Fruit fly (Drosophila melanogaster): Measurements from ENCODE around the gene CG17260.

CG17260 gene

DNA sequence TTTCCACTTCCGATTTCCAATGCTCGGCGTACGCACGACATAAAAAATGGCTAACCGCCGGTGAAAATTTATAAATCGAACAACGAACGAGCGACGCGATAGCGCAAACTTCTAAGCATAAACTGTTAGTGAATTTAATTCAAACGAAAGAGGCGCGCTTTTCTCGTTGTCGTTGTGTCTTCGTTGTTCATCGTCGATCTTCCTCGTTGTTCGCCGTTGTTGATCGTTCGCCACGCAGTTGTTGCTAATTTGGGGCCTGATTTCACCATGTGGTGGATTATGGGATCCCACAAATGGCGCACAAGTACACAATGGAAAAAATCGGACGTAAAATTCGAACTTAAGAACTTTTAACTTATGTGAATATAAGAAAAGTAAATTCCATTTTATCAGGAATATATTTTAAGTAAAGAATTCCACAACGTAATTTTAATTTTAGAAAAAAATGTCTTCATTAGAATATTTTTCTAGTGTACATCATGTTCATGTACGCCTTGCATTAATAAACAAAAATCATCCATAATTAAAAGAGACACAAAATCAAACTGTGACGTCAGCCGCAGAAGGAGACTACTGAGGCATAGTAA lies 49.4 kb downstream of the CG17260 start (continued):
- TF ChIP-seq CG12155 (GFP tag; optimal IDR thresholded peaks at IDR 0.05) (peak; percentile 63), Jarid2 (GFP tag; optimal IDR thresholded peaks at IDR 0.05) (peak; percentile 42), Aef1 (GFP tag; IDR thresholded peaks at IDR 0.05) (peak; percentile 68), CG9797 (GFP tag; optimal IDR thresholded peaks at IDR 0.05) (no peak), CG2889 (GFP tag; IDR thresholded peaks at IDR 0.05) (no peak), CG14014 (GFP tag; IDR thresholded peaks at IDR 0.05) (peak; percentile 69), fd102C (GFP tag; optimal IDR thresholded peaks at IDR 0.05) (no peak), emc (GFP tag; optimal IDR thresholded peaks at IDR 0.05) (peak; percentile 8), Opbp (GFP tag; IDR thresholded peaks at IDR 0.05; ENCODE audit: partially characterized antibody) (no peak), chinmo (GFP tag; IDR thresholded peaks at IDR 0.05; ENCODE audit: partially characterized antibody) (no peak), mam (GFP tag; optimal IDR thresholded peaks at IDR 0.05) (peak; percentile 65), CG10462 (GFP tag; optimal IDR thresholded peaks at IDR 0.05) (no peak), CG4617 (GFP tag; optimal IDR thresholded peaks at IDR 0.05; ENCODE audit: borderline replicate concordance) (no peak), gsb (GFP tag; IDR thresholded peaks at IDR 0.05) (peak; percentile 63), gro (GFP tag; optimal IDR thresholded peaks at IDR 0.05) (peak; percentile 66), CG18764 (GFP tag; optimal IDR thresholded peaks at IDR 0.05) (peak; percentile 10), Mad (GFP tag; optimal IDR thresholded peaks at IDR 0.05) (peak; percentile 17), CG10959 (GFP tag; IDR thresholded peaks at IDR 0.05) (no peak), CG3838 (GFP tag; optimal IDR thresholded peaks at IDR 0.05) (peak; percentile 0), toy (GFP tag; IDR thresholded peaks at IDR 0.05) (no peak), fru (optimal IDR thresholded peaks at IDR 0.05) (no peak), Blimp-1 (GFP tag; optimal IDR thresholded peaks at IDR 0.05) (peak; percentile 71), trem (tag; optimal IDR thresholded peaks at IDR 0.05) (peak; percentile 24), ftz-f1 (GFP tag; optimal IDR thresholded peaks at IDR 0.05) (no peak), CG31388 (GFP tag; optimal IDR thresholded peaks at IDR 0.05) (no peak), Hr78 (GFP tag; optimal IDR thresholded peaks at IDR 0.05) (no peak), lbe (GFP tag; optimal IDR thresholded peaks at IDR 0.05) (no peak), inv (GFP tag; IDR thresholded peaks at IDR 0.05; ENCODE audit: partially characterized antibody) (no peak), Oaz (GFP tag; IDR thresholded peaks at IDR 0.05) (peak; percentile 57), Max (GFP tag; optimal IDR thresholded peaks at IDR 0.05) (peak; percentile 47), Dfd (GFP tag; optimal IDR thresholded peaks at IDR 0.05) (no peak), lola (GFP tag; optimal IDR thresholded peaks at IDR 0.05) (no peak), Hsf (GFP tag; optimal IDR thresholded peaks at IDR 0.05) (peak; percentile 50), pan (optimal IDR thresholded peaks at IDR 0.05) (no peak), pan (GFP tag; optimal IDR thresholded peaks at IDR 0.05 in 1 of 2, IDR thresholded peaks at IDR 0.05 in 1 of 2) (peak in 1 of 2 experiments; percentile 82), Dad (GFP tag; optimal IDR thresholded peaks at IDR 0.05) (peak; percentile 9), aop (GFP tag; IDR thresholded peaks at IDR 0.05) (no peak), cas (GFP tag; IDR thresholded peaks at IDR 0.05) (peak; percentile 43; the same call in 1 of the 2 replicates), Scr (GFP tag; IDR thresholded peaks at IDR 0.05; ENCODE audit: partially characterized antibody) (no peak), Gsc (GFP tag; IDR thresholded peaks at IDR 0.05) (no peak), Kr (GFP tag; optimal IDR thresholded peaks at IDR 0.05) (no peak), pros (GFP tag; optimal IDR thresholded peaks at IDR 0.05) (no peak), luna (GFP tag; optimal IDR thresholded peaks at IDR 0.05) (no peak), zen2 (GFP tag; IDR thresholded peaks at IDR 0.05; ENCODE audit: partially characterized antibody) (no peak), chm (GFP tag; IDR thresholded peaks at IDR 0.05) (no peak), seq (GFP tag; IDR thresholded peaks at IDR 0.05) (peak; percentile 63), HHEX (GFP tag; optimal IDR thresholded peaks at IDR 0.05) (peak; percentile 66), Doc3 (GFP tag; IDR thresholded peaks at IDR 0.05; ENCODE audit: partially characterized antibody) (no peak), CG6765 (GFP tag; optimal IDR thresholded peaks at IDR 0.05) (peak; percentile 65), ken (GFP tag; IDR thresholded peaks at IDR 0.05) (no peak), pzg (GFP tag; optimal IDR thresholded peaks at IDR 0.05) (no peak)

Data from whole organism, embryonic.